Fruit fly (Drosophila melanogaster) ovary, adult (tissue): Measurements from ENCODE around the gene Zip71B.

ENCODE experiments used
- CG17801 ChIP-seq: fragments of 200-800 bp; optimal IDR thresholded peaks from 2 replicates; lab custom pipeline; 2019; ENCODE audit warnings: missing biosample characterization, mild to moderate bottlenecking, missing genetic modification characterization, moderate library complexity; ENCODE audit not compliant: partially characterized antibody

Zip71B gene

DNA sequence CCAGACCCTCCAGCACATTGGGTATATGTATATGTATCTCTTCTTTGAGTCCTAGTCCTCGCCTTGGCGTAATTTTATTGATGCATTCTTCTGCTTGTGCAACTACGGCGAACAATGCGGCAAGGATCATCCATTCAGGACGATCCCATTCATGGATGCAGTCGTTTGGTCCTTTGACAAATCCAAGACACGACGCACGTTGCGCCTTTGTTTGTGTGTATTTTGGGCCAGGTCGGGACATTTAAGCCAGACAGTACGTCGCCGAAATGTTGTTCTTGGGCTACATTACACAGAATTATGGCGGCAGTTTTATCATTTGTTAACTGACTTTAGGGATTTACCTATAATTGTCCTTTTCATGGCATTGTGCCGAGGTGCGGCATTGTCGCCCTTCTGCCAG, 53.0 kb downstream of the Zip71B start:
- no peak for TF ChIP-seq CG17801 (GFP tag; lab: Kevin White, UChicago)
